Fruit fly (Drosophila melanogaster) whole organism, embryonic: ENCODE data around the gene cindr.

ENCODE experiments used
- CG10267 ChIP-seq: fragments of 200-800 bp; sonication (Bioruptor generic); optimal IDR thresholded peaks from 2 replicates; lab custom pipeline; 2018; ENCODE audit warnings: missing biosample characterization, mild to moderate bottlenecking, missing genetic modification characterization, moderate library complexity
- CG10274 ChIP-seq: fragments of 200-800 bp; sonication (Bioruptor generic); optimal IDR thresholded peaks from 3 replicates; lab custom pipeline; 2017; ENCODE audit warnings: missing biosample characterization, mild to moderate bottlenecking, missing genetic modification characterization
- CG10543 ChIP-seq: fragments of 200-800 bp; sonication (Bioruptor generic); optimal IDR thresholded peaks from 3 replicates; lab custom pipeline; 2017; ENCODE audit warnings: missing biosample characterization, mild to moderate bottlenecking, missing genetic modification characterization, moderate library complexity
- CG10565 ChIP-seq: fragments of 200-800 bp; sonication (Bioruptor generic); optimal IDR thresholded peaks from 3 replicates; lab custom pipeline; 2016; ENCODE audit warnings: missing biosample characterization, mild to moderate bottlenecking, missing genetic modification characterization
- CG12104 ChIP-seq: fragments of 200-800 bp; sonication (Bioruptor generic); optimal IDR thresholded peaks from 3 replicates; lab custom pipeline; 2016; ENCODE audit warnings: missing biosample characterization, missing genetic modification characterization
- CG12155 ChIP-seq: fragments of 200-800 bp; sonication (Bioruptor generic); optimal IDR thresholded peaks from 3 replicates; lab custom pipeline; 2016; ENCODE audit warnings: missing biosample characterization, missing genetic modification characterization
- CG13775 ChIP-seq: fragments of 200-800 bp; sonication (Bioruptor generic); optimal IDR thresholded peaks from 3 replicates; lab custom pipeline; 2017; ENCODE audit warnings: missing biosample characterization, mild to moderate bottlenecking, missing genetic modification characterization
- CG14050 ChIP-seq: fragments of 200-800 bp; sonication (Bioruptor generic); IDR thresholded peaks from 3 replicates; pipeline ENCODE4 v1.3.6; 2022; ENCODE audit warnings: missing biosample characterization, missing genetic modification characterization
- CG14441 ChIP-seq: fragments of 200-800 bp; sonication (Bioruptor generic); IDR thresholded peaks from 2 replicates; pipeline ENCODE4 v1.3.6; 2022; ENCODE audit warnings: missing biosample characterization, missing genetic modification characterization
- CG15269 ChIP-seq: fragments of 200-800 bp; sonication (Bioruptor generic); optimal IDR thresholded peaks from 2 replicates; lab custom pipeline; 2018; ENCODE audit warnings: missing biosample characterization, mild to moderate bottlenecking, missing genetic modification characterization, moderate library complexity
- CG15696 ChIP-seq: fragments of 200-800 bp; sonication (Bioruptor generic); optimal IDR thresholded peaks from 2 replicates; lab custom pipeline; 2019; ENCODE audit warnings: missing biosample characterization, mild to moderate bottlenecking, missing genetic modification characterization, moderate library complexity
- CG16863 ChIP-seq: fragments of 200-800 bp; sonication (Bioruptor generic); optimal IDR thresholded peaks from 3 replicates; lab custom pipeline; 2016; ENCODE audit warnings: missing biosample characterization, missing genetic modification characterization
- CG17802 ChIP-seq: fragments of 200-800 bp; sonication (Bioruptor generic); optimal IDR thresholded peaks from 2 replicates; lab custom pipeline; 2018; ENCODE audit warnings: missing biosample characterization, mild to moderate bottlenecking, missing genetic modification characterization, moderate library complexity
- CG33557 ChIP-seq: fragments of 200-800 bp; sonication (Bioruptor generic); optimal IDR thresholded peaks from 2 replicates; lab custom pipeline; 2019; ENCODE audit warnings: missing biosample characterization, mild to moderate bottlenecking, missing genetic modification characterization, moderate library complexity
- CG4404 ChIP-seq: fragments of 200-800 bp; sonication (Bioruptor generic); IDR thresholded peaks from 2 replicates; pipeline ENCODE4 v1.3.6; 2022; ENCODE audit warnings: missing biosample characterization, missing genetic modification characterization
- CG6175 ChIP-seq: fragments of 200-800 bp; sonication (Bioruptor generic); IDR thresholded peaks from 3 replicates; pipeline ENCODE4 v1.3.6; 2022; ENCODE audit warnings: missing biosample characterization, missing genetic modification characterization
- CG7556 ChIP-seq: fragments of 200-800 bp; sonication (Bioruptor generic); optimal IDR thresholded peaks from 2 replicates; lab custom pipeline; 2017; ENCODE audit warnings: missing biosample characterization, mild to moderate bottlenecking, missing genetic modification characterization
- CG7786 ChIP-seq: fragments of 200-800 bp; sonication (Bioruptor generic); optimal IDR thresholded peaks from 2 replicates; lab custom pipeline; 2016; ENCODE audit warnings: missing biosample characterization, missing genetic modification characterization
- CG7839 ChIP-seq: fragments of 200-800 bp; sonication (Bioruptor generic); optimal IDR thresholded peaks from 3 replicates; lab custom pipeline; 2018; ENCODE audit warnings: missing biosample characterization, mild to moderate bottlenecking, missing genetic modification characterization, moderate library complexity
- CG8765 ChIP-seq: fragments of 200-800 bp; sonication (Bioruptor generic); IDR thresholded peaks from 2 replicates; pipeline ENCODE4 v1.3.6; 2022; ENCODE audit warnings: missing biosample characterization, missing genetic modification characterization
- Chrac-16 ChIP-seq: fragments of 200-800 bp; sonication (Bioruptor generic); optimal IDR thresholded peaks from 3 replicates; lab custom pipeline; 2016; ENCODE audit warnings: missing biosample characterization, missing genetic modification characterization
- D19A ChIP-seq: fragments of 200-800 bp; optimal IDR thresholded peaks from 3 replicates; lab custom pipeline; 2019; ENCODE audit warnings: missing biosample characterization, mild to moderate bottlenecking, missing genetic modification characterization, moderate library complexity
- Elba2 ChIP-seq: fragments of 200-800 bp; sonication (Bioruptor generic); optimal IDR thresholded peaks from 3 replicates; lab custom pipeline; 2016; ENCODE audit warnings: missing biosample characterization, missing genetic modification characterization
- Hr3 ChIP-seq: fragments of 200-800 bp; sonication (Bioruptor generic); optimal IDR thresholded peaks from 3 replicates; lab custom pipeline; 2016; ENCODE audit warnings: missing biosample characterization, missing genetic modification characterization
- Spps ChIP-seq: fragments of 200-800 bp; sonication (Bioruptor generic); optimal IDR thresholded peaks from 2 replicates; lab custom pipeline; 2018; ENCODE audit warnings: missing biosample characterization, mild to moderate bottlenecking, missing genetic modification characterization
- Xrp1 ChIP-seq: fragments of 200-800 bp; sonication (Bioruptor generic); IDR thresholded peaks from 2 replicates; pipeline ENCODE4 v1.3.6; 2022; ENCODE audit warnings: missing biosample characterization, missing genetic modification characterization
- az2 ChIP-seq: fragments of 200-800 bp; sonication (Bioruptor generic); optimal IDR thresholded peaks from 3 replicates; lab custom pipeline; 2016; ENCODE audit warnings: missing biosample characterization, missing genetic modification characterization
- bsh ChIP-seq, 2 experiments: fragments of 200-800 bp; sonication (Bioruptor generic); optimal IDR thresholded peaks; 2 replicates each; lab custom pipeline; 2017 to 2018; ENCODE audit warnings: mild to moderate bottlenecking in 2 of 2, missing biosample characterization in 2 of 2, missing genetic modification characterization in 2 of 2, moderate library complexity in 1 of 2
- corto ChIP-seq: fragments of 200-800 bp; sonication (Bioruptor generic); optimal IDR thresholded peaks from 2 replicates; lab custom pipeline; 2016; ENCODE audit warnings: missing biosample characterization, mild to moderate bottlenecking, missing genetic modification characterization, moderate library complexity
- dmrt11E ChIP-seq: fragments of 200-800 bp; sonication (Bioruptor generic); optimal IDR thresholded peaks from 3 replicates; lab custom pipeline; 2018; ENCODE audit warnings: missing biosample characterization, mild to moderate bottlenecking, missing genetic modification characterization, moderate library complexity
- eve ChIP-seq, 2 experiments: fragments of >200 bp; optimal IDR thresholded peaks; 2 replicates each; lab custom pipeline; 2017; ENCODE audit warnings: missing biosample characterization in 2 of 2, missing genetic modification characterization in 2 of 2
- gcm ChIP-seq: fragments of 200-800 bp; sonication (Bioruptor generic); optimal IDR thresholded peaks from 2 replicates; lab custom pipeline; 2019; ENCODE audit warnings: missing biosample characterization, mild to moderate bottlenecking, missing genetic modification characterization, moderate library complexity
- gsb-n ChIP-seq: fragments of 200-800 bp; sonication (Bioruptor generic); optimal IDR thresholded peaks from 3 replicates; lab custom pipeline; 2018; ENCODE audit warnings: missing biosample characterization, mild to moderate bottlenecking, missing genetic modification characterization
- lov ChIP-seq, 2 experiments: fragments of 200-800 bp in 1 of 2; fragments of >200 bp in 1 of 2; sonication (Bioruptor generic) in 1 of 2; IDR thresholded peaks in 1 of 2; optimal IDR thresholded peaks in 1 of 2; 2 replicates in 1 of 2; 3 replicates in 1 of 2; pipeline versions ENCODE4 v1.3.6 to Lab custom; 2017 to 2022; ENCODE audit warnings: missing biosample characterization in 1 of 2, missing genetic modification characterization in 1 of 2
- nmo ChIP-seq: fragments of 200-800 bp; sonication (Bioruptor generic); optimal IDR thresholded peaks from 2 replicates; lab custom pipeline; 2018; ENCODE audit warnings: missing biosample characterization, mild to moderate bottlenecking, missing genetic modification characterization, moderate library complexity
- otp ChIP-seq: fragments of 200-800 bp; sonication (Bioruptor generic); IDR thresholded peaks from 3 replicates; pipeline ENCODE4, ENCODE4 v1.3.6; 2022; ENCODE audit warnings: missing biosample characterization, missing genetic modification characterization
- pfk ChIP-seq: fragments of 200-800 bp; sonication (Bioruptor generic); optimal IDR thresholded peaks from 2 replicates; lab custom pipeline; 2018; ENCODE audit warnings: missing biosample characterization, mild to moderate bottlenecking, missing genetic modification characterization, moderate library complexity
- prd ChIP-seq, 3 experiments: fragments of >200 bp in 2 of 3; fragments of 200-800 bp in 1 of 3; sonication (Bioruptor generic) in 1 of 3; optimal IDR thresholded peaks in 2 of 3; IDR thresholded peaks in 1 of 3; 2 replicates in 2 of 3; 3 replicates in 1 of 3; pipeline versions ENCODE4 v1.3.6 to Lab custom; 2017 to 2022; ENCODE audit warnings: missing biosample characterization in 1 of 3, missing genetic modification characterization in 1 of 3
- pros ChIP-seq: fragments of 200-800 bp; sonication (Bioruptor generic); optimal IDR thresholded peaks from 3 replicates; lab custom pipeline; 2019; ENCODE audit warnings: missing biosample characterization, mild to moderate bottlenecking, missing genetic modification characterization, moderate library complexity
- pzg ChIP-seq: fragments of 200-800 bp; sonication (Bioruptor generic); optimal IDR thresholded peaks from 3 replicates; lab custom pipeline; 2018; ENCODE audit warnings: missing biosample characterization, mild to moderate bottlenecking, missing genetic modification characterization, moderate library complexity
- repo ChIP-seq: fragments of 200-800 bp; sonication (Bioruptor generic); optimal IDR thresholded peaks from 2 replicates; lab custom pipeline; 2016; ENCODE audit warnings: missing biosample characterization, missing genetic modification characterization
- row ChIP-seq: fragments of 200-800 bp; sonication (Bioruptor generic); IDR thresholded peaks from 3 replicates; pipeline ENCODE4 v1.3.6; 2022; ENCODE audit warnings: missing biosample characterization, missing genetic modification characterization
- schlank ChIP-seq: fragments of 200-800 bp; sonication (Bioruptor generic); optimal IDR thresholded peaks from 2 replicates; lab custom pipeline; 2018; ENCODE audit warnings: missing biosample characterization, mild to moderate bottlenecking, missing genetic modification characterization
- scrt ChIP-seq: fragments of 200-800 bp; sonication (Bioruptor generic); optimal IDR thresholded peaks from 2 replicates; lab custom pipeline; 2018; ENCODE audit warnings: missing biosample characterization, mild to moderate bottlenecking, missing genetic modification characterization, moderate library complexity
- sna ChIP-seq: fragments of 200-800 bp; sonication (Bioruptor generic); IDR thresholded peaks from 2 replicates; pipeline ENCODE4 v1.3.6; 2022; ENCODE audit warnings: missing biosample characterization, missing genetic modification characterization; ENCODE audit not compliant: partially characterized antibody
- so ChIP-seq: fragments of 200-800 bp; sonication (Bioruptor generic); IDR thresholded peaks from 3 replicates; pipeline ENCODE4 v1.3.6; 2022; ENCODE audit warnings: missing biosample characterization, missing genetic modification characterization
- tll ChIP-seq, 2 experiments: fragments of 200-800 bp in 1 of 2; fragments of >200 bp in 1 of 2; sonication (Bioruptor generic) in 1 of 2; optimal IDR thresholded peaks; 2 replicates each; lab custom pipeline; 2017 to 2019; ENCODE audit warnings: missing biosample characterization in 2 of 2, missing genetic modification characterization in 2 of 2, mild to moderate bottlenecking in 1 of 2, moderate library complexity in 1 of 2
- trh ChIP-seq: fragments of 200-800 bp; sonication (Bioruptor generic); optimal IDR thresholded peaks from 2 replicates; lab custom pipeline; 2016; ENCODE audit warnings: missing biosample characterization, missing genetic modification characterization
- zf30C ChIP-seq: fragments of 200-800 bp; sonication (Bioruptor generic); optimal IDR thresholded peaks from 3 replicates; lab custom pipeline; 2018; ENCODE audit warnings: missing biosample characterization, mild to moderate bottlenecking, missing genetic modification characterization

The cindr gene

dm6 chr3R:30865365-30865770, 57.0 kb downstream of the cindr start (continued):
- TF ChIP-seq Spps (tag; lab: Kevin White, UChicago) (peak; percentile 27), tll (GFP tag; optimal IDR thresholded peaks at IDR 0.05; lab: Kevin White, UChicago) (peak in 1 of 2 experiments; percentile 77), pzg (no peak), zf30C (GFP tag; lab: Kevin White, UChicago) (no peak), CG33557 (GFP tag; lab: Kevin White, UChicago) (peak; percentile 55), Hr3 (GFP tag; lab: Kevin White, UChicago) (peak; percentile 22), Chrac-16 (GFP tag; lab: Kevin White, UChicago) (peak; percentile 25), lov (optimal IDR thresholded peaks at IDR 0.05; lab: Kevin White, UChicago) (no peak), lov (GFP tag; IDR thresholded peaks at IDR 0.05; lab: Robert Waterston, UW) (no peak), scrt (no peak), CG12155 (no peak), repo (GFP tag; lab: Kevin White, UChicago) (no peak), so (GFP tag; lab: Robert Waterston, UW) (peak; percentile 61; the same call in 1 of the 3 replicates), CG4404 (peak; percentile 51), CG10565 (GFP tag; lab: Kevin White, UChicago) (no peak), Xrp1 (GFP tag; lab: Robert Waterston, UW) (peak; percentile 73), bsh (GFP tag; optimal IDR thresholded peaks at IDR 0.05; lab: Kevin White, UChicago) (peak in 1 of 2 experiments; percentile 52), gsb-n (tag; lab: Kevin White, UChicago) (peak; percentile 51), pros (peak; percentile 93), CG7556 (GFP tag; lab: Kevin White, UChicago) (peak; percentile 57), sna (GFP tag; lab: Robert Waterston, UW) (no peak), trh (GFP tag; lab: Kevin White, UChicago) (no peak), CG10274 (GFP tag; lab: Kevin White, UChicago) (no peak), az2 (peak; percentile 0), nmo (peak; percentile 37), CG15696 (tag; lab: Kevin White, UChicago) (peak; percentile 64), Elba2 (GFP tag; lab: Kevin White, UChicago) (no peak), CG14050 (GFP tag; lab: Robert Waterston, UW) (no peak), CG13775 (GFP tag; lab: Kevin White, UChicago) (peak; percentile 17), CG15269 (no peak), CG14441 (no peak), CG7839 (tag; lab: Kevin White, UChicago) (peak; percentile 48), pfk (GFP tag; lab: Kevin White, UChicago) (no peak), CG7786 (no peak), dmrt11E (tag; lab: Kevin White, UChicago) (peak; percentile 68), schlank (tag; lab: Kevin White, UChicago) (no peak), gcm (GFP tag; lab: Kevin White, UChicago) (peak; percentile 25), CG8765 (no peak), row (peak; percentile 86), CG6175 (GFP tag; lab: Robert Waterston, UW) (no peak), CG17802 (tag; lab: Kevin White, UChicago) (no peak), CG10543 (no peak), otp (GFP tag; lab: Robert Waterston, UW) (no peak), D19A (peak; percentile 48), CG12104 (GFP tag; lab: Kevin White, UChicago) (no peak), eve (GFP tag; optimal IDR thresholded peaks at IDR 0.05; lab: Kevin White, UChicago) (peak in 1 of 2 experiments; percentile 69), CG16863 (GFP tag; lab: Kevin White, UChicago) (no peak), prd (optimal IDR thresholded peaks at IDR 0.05; lab: Kevin White, UChicago) (no peak), prd (GFP tag; IDR thresholded peaks at IDR 0.05; lab: Robert Waterston, UW) (peak; percentile 57; the same call in 2 of the 3 replicates), corto (GFP tag; lab: Kevin White, UChicago) (no peak), CG10267 (tag; lab: Kevin White, UChicago) (peak; percentile 38)
